Fruit fly (Drosophila melanogaster) whole organism, embryonic: ENCODE measurements around the gene TFAM.

Experiments used
- ATbp ChIP-seq: fragments of 200-800 bp; sonication (Bioruptor generic); optimal IDR thresholded peaks from 2 replicates; lab custom pipeline; 2017; ENCODE audit warnings: missing biosample characterization, mild to moderate bottlenecking, missing genetic modification characterization, missing genetic modification reagents
- CG10565 ChIP-seq: fragments of 200-800 bp; sonication (Bioruptor generic); optimal IDR thresholded peaks from 3 replicates; lab custom pipeline; 2016; ENCODE audit warnings: missing biosample characterization, mild to moderate bottlenecking, missing genetic modification characterization
- CG13775 ChIP-seq: fragments of 200-800 bp; sonication (Bioruptor generic); optimal IDR thresholded peaks from 3 replicates; lab custom pipeline; 2017; ENCODE audit warnings: missing biosample characterization, mild to moderate bottlenecking, missing genetic modification characterization
- CG1647 ChIP-seq: fragments of 200-800 bp; sonication (Bioruptor generic); optimal IDR thresholded peaks from 3 replicates; lab custom pipeline; 2016; ENCODE audit warnings: missing biosample characterization, missing genetic modification characterization
- CG16813 ChIP-seq: fragments of 200-800 bp; sonication (Bioruptor generic); IDR thresholded peaks from 3 replicates; pipeline ENCODE4 v1.3.6; 2022; ENCODE audit warnings: missing biosample characterization, missing genetic modification characterization; ENCODE audit not compliant: partially characterized antibody
- CG16815 ChIP-seq: fragments of 200-800 bp; sonication (Bioruptor generic); optimal IDR thresholded peaks from 3 replicates; lab custom pipeline; 2017; ENCODE audit warnings: missing biosample characterization, mild to moderate bottlenecking, missing genetic modification characterization
- CG17385 ChIP-seq: fragments of 200-800 bp; sonication (Bioruptor generic); optimal IDR thresholded peaks from 3 replicates; lab custom pipeline; 2018; ENCODE audit warnings: missing biosample characterization, mild to moderate bottlenecking, missing genetic modification characterization
- CG30403 ChIP-seq: fragments of 200-800 bp; sonication (Bioruptor generic); optimal IDR thresholded peaks from 3 replicates; lab custom pipeline; 2016; ENCODE audit warnings: missing biosample characterization, missing genetic modification characterization
- CG31388 ChIP-seq: fragments of 200-800 bp; sonication (Bioruptor generic); optimal IDR thresholded peaks from 2 replicates; lab custom pipeline; 2016; ENCODE audit warnings: missing biosample characterization, missing genetic modification characterization
- CG3163 ChIP-seq: fragments of 200-800 bp; sonication (Bioruptor generic); optimal IDR thresholded peaks from 3 replicates; lab custom pipeline; 2016; ENCODE audit warnings: missing biosample characterization, missing genetic modification characterization
- CG6175 ChIP-seq: fragments of 200-800 bp; sonication (Bioruptor generic); IDR thresholded peaks from 3 replicates; pipeline ENCODE4 v1.3.6; 2022; ENCODE audit warnings: missing biosample characterization, missing genetic modification characterization
- CG6854 ChIP-seq: fragments of 200-800 bp; sonication (Bioruptor generic); optimal IDR thresholded peaks from 3 replicates; lab custom pipeline; 2017; ENCODE audit warnings: missing biosample characterization, mild to moderate bottlenecking, missing genetic modification characterization
- CG7372 ChIP-seq: fragments of 200-800 bp; sonication (Bioruptor generic); IDR thresholded peaks from 2 replicates; pipeline ENCODE4 v1.3.6; 2022; ENCODE audit warnings: missing biosample characterization, missing genetic modification characterization
- CG8281 ChIP-seq: fragments of 200-800 bp; sonication (Bioruptor generic); optimal IDR thresholded peaks from 2 replicates; lab custom pipeline; 2018; ENCODE audit warnings: missing biosample characterization, mild to moderate bottlenecking, missing genetic modification characterization, moderate library complexity
- CG9797 ChIP-seq: fragments of 200-800 bp; sonication (Bioruptor generic); optimal IDR thresholded peaks from 3 replicates; lab custom pipeline; 2018; ENCODE audit warnings: missing biosample characterization, mild to moderate bottlenecking, missing genetic modification characterization
- Chrac-16 ChIP-seq: fragments of 200-800 bp; sonication (Bioruptor generic); optimal IDR thresholded peaks from 3 replicates; lab custom pipeline; 2016; ENCODE audit warnings: missing biosample characterization, missing genetic modification characterization
- D ChIP-seq, 2 experiments: fragments of 200-800 bp in 1 of 2; fragments of >200 bp in 1 of 2; sonication (Bioruptor generic) in 1 of 2; optimal IDR thresholded peaks; 2 replicates in 1 of 2; 3 replicates in 1 of 2; lab custom pipeline; 2017; ENCODE audit warnings: mild to moderate bottlenecking in 1 of 2, missing biosample characterization in 1 of 2, missing genetic modification characterization in 1 of 2, missing genetic modification reagents in 1 of 2
- Dref ChIP-seq: fragments of 200-800 bp; sonication (Bioruptor generic); IDR thresholded peaks from 2 replicates; pipeline ENCODE4 v1.3.6; 2022; ENCODE audit warnings: missing biosample characterization, missing genetic modification characterization
- E2f2 ChIP-seq: fragments of 200-800 bp; sonication (Bioruptor generic); IDR thresholded peaks from 2 replicates; pipeline ENCODE4 v1.3.6; 2022; ENCODE audit warnings: missing biosample characterization, missing genetic modification characterization
- Eip74EF ChIP-seq, 2 experiments: fragments of 200-800 bp in 1 of 2; fragments of >200 bp in 1 of 2; sonication (Bioruptor generic) in 1 of 2; optimal IDR thresholded peaks; 2 replicates each; lab custom pipeline; 2017 to 2019; ENCODE audit warnings: missing biosample characterization in 2 of 2, missing genetic modification characterization in 2 of 2, mild to moderate bottlenecking in 1 of 2, moderate library complexity in 1 of 2
- HmgD ChIP-seq: fragments of 200-800 bp; sonication (Bioruptor generic); optimal IDR thresholded peaks from 3 replicates; lab custom pipeline; 2016; ENCODE audit warnings: missing biosample characterization, missing genetic modification characterization
- Lpt ChIP-seq: fragments of >200 bp; optimal IDR thresholded peaks from 2 replicates; lab custom pipeline; 2018; ENCODE audit warnings: missing biosample characterization, missing genetic modification characterization
- Max ChIP-seq: fragments of 200-800 bp; sonication (Bioruptor generic); optimal IDR thresholded peaks from 2 replicates; lab custom pipeline; 2016; ENCODE audit warnings: missing biosample characterization, mild to moderate bottlenecking, missing genetic modification characterization
- NC2β ChIP-seq: fragments of 200-800 bp; sonication (Bioruptor generic); optimal IDR thresholded peaks from 2 replicates; lab custom pipeline; 2016; ENCODE audit warnings: missing biosample characterization, missing genetic modification characterization
- NFAT ChIP-seq: fragments of 200-800 bp; sonication (Bioruptor generic); IDR thresholded peaks from 2 replicates; pipeline ENCODE4 v1.3.6; 2022; ENCODE audit warnings: missing biosample characterization, missing genetic modification characterization
- Oaz ChIP-seq: fragments of 200-800 bp; sonication (Bioruptor generic); IDR thresholded peaks from 2 replicates; pipeline ENCODE4 v1.3.6; 2022; ENCODE audit warnings: missing biosample characterization, missing genetic modification characterization
- Optix ChIP-seq: fragments of 200-800 bp; sonication (Bioruptor generic); IDR thresholded peaks from 3 replicates; pipeline ENCODE4 v1.3.6; 2022; ENCODE audit warnings: missing biosample characterization, missing genetic modification characterization
- Poxn ChIP-seq: fragments of 200-800 bp; sonication (Bioruptor generic); IDR thresholded peaks from 2 replicates; pipeline ENCODE4 v1.3.6; 2022; ENCODE audit warnings: missing biosample characterization, missing genetic modification characterization
- TFAM ChIP-seq: fragments of 200-800 bp; sonication (Bioruptor generic); optimal IDR thresholded peaks from 2 replicates; lab custom pipeline; 2017; ENCODE audit warnings: missing biosample characterization, missing genetic modification characterization, inconsistent platforms
- Taf1 ChIP-seq: fragments of 200-800 bp; sonication (Bioruptor generic); IDR thresholded peaks from 2 replicates; pipeline ENCODE4 v1.3.6; 2022; ENCODE audit warnings: missing biosample characterization, missing genetic modification characterization
- az2 ChIP-seq: fragments of 200-800 bp; sonication (Bioruptor generic); optimal IDR thresholded peaks from 3 replicates; lab custom pipeline; 2016; ENCODE audit warnings: missing biosample characterization, missing genetic modification characterization
- bigmax ChIP-seq: fragments of 200-800 bp; sonication (Bioruptor generic); optimal IDR thresholded peaks from 2 replicates; lab custom pipeline; 2018; ENCODE audit warnings: missing biosample characterization, mild to moderate bottlenecking, missing genetic modification characterization
- br ChIP-seq: fragments of >200 bp; optimal IDR thresholded peaks from 2 replicates; lab custom pipeline; 2017
- chinmo ChIP-seq: fragments of 200-800 bp; sonication (Bioruptor generic); IDR thresholded peaks from 4 replicates; pipeline ENCODE4 v1.3.6; 2022; ENCODE audit warnings: missing biosample characterization, missing genetic modification characterization; ENCODE audit not compliant: partially characterized antibody
- crp ChIP-seq, 2 experiments: fragments of 200-800 bp; sonication (Bioruptor generic); optimal IDR thresholded peaks; 2 replicates in 1 of 2; 3 replicates in 1 of 2; lab custom pipeline; 2017; ENCODE audit warnings: missing biosample characterization in 2 of 2, missing genetic modification characterization in 2 of 2, mild to moderate bottlenecking in 1 of 2, moderate library complexity in 1 of 2
- disco-r ChIP-seq: fragments of 200-800 bp; sonication (Bioruptor generic); optimal IDR thresholded peaks from 2 replicates; lab custom pipeline; 2016; ENCODE audit warnings: missing biosample characterization, missing genetic modification characterization
- emc ChIP-seq: fragments of 200-800 bp; sonication (Bioruptor generic); optimal IDR thresholded peaks from 2 replicates; lab custom pipeline; 2016; ENCODE audit warnings: missing biosample characterization, missing genetic modification characterization
- eve ChIP-seq, 2 experiments: fragments of >200 bp; optimal IDR thresholded peaks; 2 replicates each; lab custom pipeline; 2017; ENCODE audit warnings: missing biosample characterization in 2 of 2, missing genetic modification characterization in 2 of 2
- fd3F ChIP-seq: fragments of 200-800 bp; sonication (Bioruptor generic); optimal IDR thresholded peaks from 2 replicates; lab custom pipeline; 2018; ENCODE audit warnings: missing biosample characterization, mild to moderate bottlenecking, missing genetic modification characterization, moderate library complexity
- fd96Cb ChIP-seq: fragments of 200-800 bp; sonication (Bioruptor generic); optimal IDR thresholded peaks from 2 replicates; lab custom pipeline; 2018; ENCODE audit warnings: missing biosample characterization, mild to moderate bottlenecking, missing genetic modification characterization, moderate library complexity
- ham ChIP-seq: fragments of 200-800 bp; sonication (Bioruptor generic); IDR thresholded peaks from 2 replicates; pipeline ENCODE4 v1.3.6; 2022; ENCODE audit warnings: missing biosample characterization, missing genetic modification characterization
- otp ChIP-seq: fragments of 200-800 bp; sonication (Bioruptor generic); IDR thresholded peaks from 3 replicates; pipeline ENCODE4, ENCODE4 v1.3.6; 2022; ENCODE audit warnings: missing biosample characterization, missing genetic modification characterization
- pfk ChIP-seq: fragments of 200-800 bp; sonication (Bioruptor generic); optimal IDR thresholded peaks from 2 replicates; lab custom pipeline; 2018; ENCODE audit warnings: missing biosample characterization, mild to moderate bottlenecking, missing genetic modification characterization, moderate library complexity
- pnt ChIP-seq: fragments of 200-800 bp; sonication (Bioruptor generic); optimal IDR thresholded peaks from 3 replicates; lab custom pipeline; 2016; ENCODE audit warnings: missing biosample characterization, missing genetic modification characterization
- run ChIP-seq: fragments of 200-800 bp; sonication (Bioruptor generic); optimal IDR thresholded peaks from 3 replicates; lab custom pipeline; 2018; ENCODE audit warnings: missing biosample characterization, mild to moderate bottlenecking, missing genetic modification characterization
- sc ChIP-seq, 3 experiments: fragments of >200 bp in 2 of 3; fragments of 200-800 bp in 1 of 3; sonication (Bioruptor generic) in 1 of 3; optimal IDR thresholded peaks; 2 replicates in 2 of 3; 3 replicates in 1 of 3; lab custom pipeline; 2017; ENCODE audit warnings: mild to moderate bottlenecking in 1 of 3, missing biosample characterization in 1 of 3, missing genetic modification characterization in 1 of 3, missing genetic modification reagents in 1 of 3
- unc-4 ChIP-seq: fragments of 200-800 bp; sonication (Bioruptor generic); IDR thresholded peaks from 2 replicates; pipeline ENCODE4 v1.3.6; 2022; ENCODE audit warnings: missing biosample characterization, missing genetic modification characterization; ENCODE audit not compliant: partially characterized antibody
- vfl ChIP-seq: fragments of 200-800 bp; sonication (Bioruptor generic); optimal IDR thresholded peaks from 2 replicates; lab custom pipeline; 2016; ENCODE audit warnings: missing biosample characterization, missing genetic modification characterization

TFAM gene

dm6 chr3R:20556281-20557113, 20.3 kb downstream of the TFAM start (continued):
- TF ChIP-seq sc (optimal IDR thresholded peaks at IDR 0.05; lab: Kevin White, UChicago) (no peak), sc (GFP tag; optimal IDR thresholded peaks at IDR 0.05; lab: Kevin White, UChicago) (no peak), az2 (peak; percentile 38), eve (GFP tag; optimal IDR thresholded peaks at IDR 0.05; lab: Kevin White, UChicago) (no peak), Oaz (GFP tag; lab: Robert Waterston, UW) (peak; percentile 39; the same call in 1 of the 2 replicates), bigmax (GFP tag; lab: Kevin White, UChicago) (no peak), ATbp (GFP tag; lab: Kevin White, UChicago) (peak; percentile 16), ham (0 out of 2 replicates have a peak, but pooled peaks have one; percentile 24), pnt (GFP tag; lab: Kevin White, UChicago) (no peak), vfl (GFP tag; lab: Kevin White, UChicago) (peak; percentile 9), CG30403 (GFP tag; lab: Kevin White, UChicago) (peak; percentile 66), CG6854 (GFP tag; lab: Kevin White, UChicago) (no peak), CG7372 (GFP tag; lab: Robert Waterston, UW) (peak; percentile 82), emc (GFP tag; lab: Kevin White, UChicago) (no peak), CG6175 (GFP tag; lab: Robert Waterston, UW) (peak; percentile 62; the same call in 1 of the 3 replicates), TFAM (GFP tag; lab: Kevin White, UChicago) (no peak), CG1647 (GFP tag; lab: Kevin White, UChicago) (no peak), NC2β (GFP tag; lab: Kevin White, UChicago) (peak; percentile 1), CG16813 (GFP tag; lab: Robert Waterston, UW) (no peak), chinmo (GFP tag; lab: Robert Waterston, UW) (no peak; the same call in 3 of the 4 replicates), disco-r (no peak), crp (GFP tag; optimal IDR thresholded peaks at IDR 0.05; lab: Kevin White, UChicago) (no peak), Dref (GFP tag; lab: Robert Waterston, UW) (no peak), CG13775 (GFP tag; lab: Kevin White, UChicago) (peak; percentile 53), CG17385 (peak; percentile 10), CG16815 (peak; percentile 58), Eip74EF (GFP tag; optimal IDR thresholded peaks at IDR 0.05; lab: Kevin White, UChicago) (no peak), otp (GFP tag; lab: Robert Waterston, UW) (peak; percentile 55; the same call in 2 of the 3 replicates), fd3F (GFP tag; lab: Kevin White, UChicago) (peak; percentile 56), unc-4 (GFP tag; lab: Robert Waterston, UW) (no peak), CG10565 (GFP tag; lab: Kevin White, UChicago) (no peak), Poxn (GFP tag; lab: Robert Waterston, UW) (0 out of 2 replicates have a peak, but pooled peaks have one; percentile 29), pfk (GFP tag; lab: Kevin White, UChicago) (no peak), D (optimal IDR thresholded peaks at IDR 0.05; lab: Kevin White, UChicago) (no peak), D (GFP tag; optimal IDR thresholded peaks at IDR 0.05; lab: Kevin White, UChicago) (no peak), fd96Cb (peak; percentile 11), CG9797 (GFP tag; lab: Kevin White, UChicago) (no peak), CG31388 (GFP tag; lab: Kevin White, UChicago) (peak; percentile 41), HmgD (GFP tag; lab: Kevin White, UChicago) (no peak), CG3163 (no peak), run (tag; lab: Kevin White, UChicago) (no peak), Optix (no peak), Lpt (no peak), Max (GFP tag; lab: Kevin White, UChicago) (peak; percentile 20), CG8281 (tag; lab: Kevin White, UChicago) (no peak), E2f2 (GFP tag; lab: Robert Waterston, UW) (peak; percentile 35; the same call in 1 of the 2 replicates), Taf1 (GFP tag; lab: Robert Waterston, UW) (peak; percentile 79), br (lab: Kevin White, UChicago) (no peak), NFAT (GFP tag; lab: Robert Waterston, UW) (peak; percentile 73), Chrac-16 (GFP tag; lab: Kevin White, UChicago) (peak; percentile 55)
